Worm (Caenorhabditis elegans) whole organism, young adult: ENCODE data around the gene arf-1.

Source experiments
- cebp-2 ChIP-seq: fragments of 200-800 bp; sonication (Bioruptor generic); IDR thresholded peaks from 2 replicates; pipeline ENCODE4 v1.3.6; 2022; ENCODE audit warnings: missing genetic modification characterization, missing compliant biosample characterization
- pha-4 ChIP-seq: fragments of 150-350 bp; sonication (generic microtip); optimal IDR thresholded peaks from 2 replicates; lab custom pipeline; 2014; ENCODE audit warnings: missing biosample characterization, missing genetic modification reagents, missing genetic modification characterization

DNA sequence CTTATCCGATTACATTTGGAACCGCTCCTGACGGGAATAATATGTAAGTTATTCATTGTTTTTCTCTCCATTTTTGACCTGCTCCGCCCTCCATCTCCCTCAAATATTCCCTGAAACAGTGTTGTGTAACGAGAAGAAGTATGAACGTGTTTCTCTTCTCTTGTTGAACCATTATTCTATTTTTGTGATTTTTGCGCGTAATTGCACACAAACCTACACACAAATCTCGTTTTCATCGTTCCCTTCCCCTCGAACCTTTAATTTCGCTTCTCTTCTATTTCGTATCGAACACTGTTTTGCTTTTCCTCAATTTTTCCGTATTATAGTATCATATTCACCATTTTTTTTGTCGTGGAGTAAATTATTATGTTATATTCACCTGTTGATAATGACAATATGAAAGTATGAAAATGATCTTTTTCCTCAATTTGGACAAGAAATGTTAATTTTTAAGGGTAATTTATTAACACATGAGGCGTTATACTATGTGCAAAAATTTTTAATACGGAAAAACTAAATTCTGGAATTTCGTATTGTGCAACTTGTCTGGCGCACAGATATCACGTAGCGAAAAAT lies 2.6 kb downstream of the arf-1 start:
- no peak for TF ChIP-seq cebp-2
- no peak for TF ChIP-seq pha-4 (tag; lab: Kevin White, UChicago)
